Worm (Caenorhabditis elegans) whole organism, L1 larva: ENCODE measurements around the gene srx-54.

Experiments used
- ces-1 ChIP-seq: fragments of 150-350 bp; optimal IDR thresholded peaks from 2 replicates; lab custom pipeline; 2014; ENCODE audit warnings: missing biosample characterization, missing genetic modification reagents, missing genetic modification characterization
- efl-3 ChIP-seq: fragments of 200-800 bp; sonication (Bioruptor generic); optimal IDR thresholded peaks from 2 replicates; lab custom pipeline; 2018; ENCODE audit warnings: mild to moderate bottlenecking, missing genetic modification characterization, missing compliant biosample characterization
- elt-3 ChIP-seq, 6 experiments: fragments of 150-350 bp in 1 of 6; sonication (generic microtip); optimal IDR thresholded peaks; 2 replicates each; lab custom pipeline; 2017 to 2018; ENCODE audit warnings: missing biosample characterization in 6 of 6, missing genetic modification characterization in 6 of 6, inconsistent platforms in 1 of 6
- fkh-10 ChIP-seq: sonication (generic microtip); optimal IDR thresholded peaks from 2 replicates; lab custom pipeline; 2017; ENCODE audit warnings: missing biosample characterization, missing genetic modification reagents, missing genetic modification characterization
- nhr-237 ChIP-seq: fragments of 150-350 bp; optimal IDR thresholded peaks from 2 replicates; lab custom pipeline; 2014; ENCODE audit warnings: missing biosample characterization, missing genetic modification characterization
- nhr-28 ChIP-seq: fragments of 150-350 bp; optimal IDR thresholded peaks from 2 replicates; lab custom pipeline; 2014; ENCODE audit warnings: missing biosample characterization, missing genetic modification characterization
- nhr-76 ChIP-seq: sonication (generic microtip); optimal IDR thresholded peaks from 2 replicates; lab custom pipeline; 2017; ENCODE audit warnings: missing biosample characterization, missing genetic modification characterization
- nhr-77 ChIP-seq: fragments of 150-350 bp; optimal IDR thresholded peaks from 2 replicates; lab custom pipeline; 2014; ENCODE audit warnings: missing biosample characterization, missing genetic modification characterization
- pag-3 ChIP-seq: sonication (generic microtip); optimal IDR thresholded peaks from 2 replicates; lab custom pipeline; 2017; ENCODE audit warnings: missing genetic modification characterization, mild to moderate bottlenecking, missing compliant biosample characterization, antibody characterized with exemption, borderline replicate concordance; ENCODE audit not compliant: insufficient read depth
- snpc-4 ChIP-seq: fragments of 150-350 bp; optimal IDR thresholded peaks from 2 replicates; lab custom pipeline; 2014; ENCODE audit warnings: missing biosample characterization, missing genetic modification characterization
- swsn-7 ChIP-seq: sonication (generic microtip); optimal IDR thresholded peaks from 2 replicates; lab custom pipeline; 2016; ENCODE audit warnings: missing genetic modification characterization, missing compliant biosample characterization
- unc-130 ChIP-seq: fragments of 150-350 bp; optimal IDR thresholded peaks from 2 replicates; lab custom pipeline; 2017; ENCODE audit warnings: missing biosample characterization, missing genetic modification characterization, inconsistent platforms

- no peak for TF ChIP-seq nhr-28 (tag; lab: Kevin White, UChicago)
- no peak for TF ChIP-seq nhr-76
- no peak for TF ChIP-seq unc-130 (tag; lab: Kevin White, UChicago)
- no peak for TF ChIP-seq ces-1 (GFP tag; lab: Kevin White, UChicago)
- TF ChIP-seq swsn-7 (tag; lab: Kevin White, UChicago), result no peak
- no peak for TF ChIP-seq snpc-4 (tag; lab: Kevin White, UChicago)
- TF ChIP-seq efl-3 (GFP tag; lab: Kevin White, UChicago), result no peak
- no peak for TF ChIP-seq fkh-10 (GFP tag; lab: Kevin White, UChicago)
- no peak for TF ChIP-seq pag-3 (tag; lab: Kevin White, UChicago)
- TF ChIP-seq nhr-77, result no peak
- TF ChIP-seq nhr-237 (tag; lab: Kevin White, UChicago), result no peak
- no peak for TF ChIP-seq elt-3 (tag; optimal IDR thresholded peaks at IDR 0.05; lab: Kevin White, UChicago)
Measured at ce11 chrV:16956229-16956628, 18.8 kb upstream of the srx-54 start, which contains the start of gene clec-239.
